Fruit fly (Drosophila melanogaster) whole organism, adult: ENCODE results near the gene CG33271.

ENCODE experiments used
- CG5204 ChIP-seq: fragments of 200-800 bp; sonication (Bioruptor generic); optimal IDR thresholded peaks from 2 replicates; lab custom pipeline; 2016; ENCODE audit warnings: missing biosample characterization, missing genetic modification characterization
- Crg-1 ChIP-seq: fragments of 200-800 bp; sonication (Bioruptor generic); optimal IDR thresholded peaks from 2 replicates; lab custom pipeline; 2016; ENCODE audit warnings: missing biosample characterization, missing genetic modification characterization

- no peak for TF ChIP-seq CG5204 (GFP tag; lab: Kevin White, UChicago)
- peak; percentile 25 for TF ChIP-seq Crg-1
Measured at dm6 chr3L:11552996-11553671, 24.2 kb downstream of the CG33271 start.
